Fruit fly (Drosophila melanogaster) whole organism, embryonic: ENCODE measurements around the gene CG31467.

Source experiments
- Adf1 ChIP-seq: fragments of 200-800 bp; sonication (Bioruptor generic); IDR thresholded peaks from 2 replicates; pipeline ENCODE4 v1.3.6; 2022; ENCODE audit warnings: missing biosample characterization, missing genetic modification characterization
- Atf6 ChIP-seq: fragments of 200-800 bp; sonication (Bioruptor generic); IDR thresholded peaks from 2 replicates; pipeline ENCODE4 v1.3.6; 2022; ENCODE audit warnings: missing biosample characterization, missing genetic modification characterization
- B-H1 ChIP-seq: fragments of 200-800 bp; sonication (Bioruptor generic); IDR thresholded peaks from 3 replicates; pipeline ENCODE4 v1.3.6; 2022; ENCODE audit warnings: missing biosample characterization, missing genetic modification characterization
- Bgb ChIP-seq: fragments of 200-800 bp; sonication (Bioruptor generic); IDR thresholded peaks from 2 replicates; pipeline ENCODE4 v1.3.6; 2022; ENCODE audit warnings: missing biosample characterization, missing genetic modification characterization; ENCODE audit not compliant: partially characterized antibody
- CG10321 ChIP-seq: fragments of 200-800 bp; sonication (Bioruptor generic); IDR thresholded peaks from 2 replicates; pipeline ENCODE4 v1.3.6; 2022; ENCODE audit warnings: missing biosample characterization, missing genetic modification characterization
- CG10543 ChIP-seq: fragments of 200-800 bp; sonication (Bioruptor generic); optimal IDR thresholded peaks from 3 replicates; lab custom pipeline; 2017; ENCODE audit warnings: missing biosample characterization, mild to moderate bottlenecking, missing genetic modification characterization, moderate library complexity
- CG11696 ChIP-seq: fragments of 200-800 bp; sonication (Bioruptor generic); IDR thresholded peaks from 2 replicates; pipeline ENCODE4 v1.3.6; 2022; ENCODE audit warnings: missing biosample characterization, missing genetic modification characterization
- CG12155 ChIP-seq: fragments of 200-800 bp; sonication (Bioruptor generic); optimal IDR thresholded peaks from 3 replicates; lab custom pipeline; 2016; ENCODE audit warnings: missing biosample characterization, missing genetic modification characterization
- CG14965 ChIP-seq: fragments of 200-800 bp; sonication (Bioruptor generic); optimal IDR thresholded peaks from 2 replicates; lab custom pipeline; 2016; ENCODE audit warnings: missing biosample characterization, missing genetic modification characterization, borderline replicate concordance
- CG15479 ChIP-seq: fragments of 200-800 bp; sonication (Bioruptor generic); optimal IDR thresholded peaks from 3 replicates; lab custom pipeline; 2019; ENCODE audit warnings: missing biosample characterization, mild to moderate bottlenecking, missing genetic modification characterization, moderate library complexity
- CG1647 ChIP-seq: fragments of 200-800 bp; sonication (Bioruptor generic); optimal IDR thresholded peaks from 3 replicates; lab custom pipeline; 2016; ENCODE audit warnings: missing biosample characterization, missing genetic modification characterization
- CG16813 ChIP-seq: fragments of 200-800 bp; sonication (Bioruptor generic); IDR thresholded peaks from 3 replicates; pipeline ENCODE4 v1.3.6; 2022; ENCODE audit warnings: missing biosample characterization, missing genetic modification characterization; ENCODE audit not compliant: partially characterized antibody
- CG16863 ChIP-seq: fragments of 200-800 bp; sonication (Bioruptor generic); optimal IDR thresholded peaks from 3 replicates; lab custom pipeline; 2016; ENCODE audit warnings: missing biosample characterization, missing genetic modification characterization
- CG17359 ChIP-seq: fragments of 200-800 bp; sonication (Bioruptor generic); optimal IDR thresholded peaks from 3 replicates; lab custom pipeline; 2018; ENCODE audit warnings: missing biosample characterization, mild to moderate bottlenecking, missing genetic modification characterization, moderate library complexity
- CG17802 ChIP-seq: fragments of 200-800 bp; sonication (Bioruptor generic); optimal IDR thresholded peaks from 2 replicates; lab custom pipeline; 2018; ENCODE audit warnings: missing biosample characterization, mild to moderate bottlenecking, missing genetic modification characterization, moderate library complexity
- CG18262 ChIP-seq: fragments of 200-800 bp; optimal IDR thresholded peaks from 3 replicates; lab custom pipeline; 2019; ENCODE audit warnings: missing biosample characterization, mild to moderate bottlenecking, missing genetic modification characterization, moderate library complexity
- CG18764 ChIP-seq: fragments of 200-800 bp; sonication (Bioruptor generic); optimal IDR thresholded peaks from 3 replicates; lab custom pipeline; 2016; ENCODE audit warnings: missing biosample characterization, missing genetic modification characterization
- CG3065 ChIP-seq: fragments of 200-800 bp; sonication (Bioruptor generic); optimal IDR thresholded peaks from 2 replicates; lab custom pipeline; 2016; ENCODE audit warnings: missing biosample characterization, missing genetic modification characterization
- CG31365 ChIP-seq: fragments of 200-800 bp; sonication (Bioruptor generic); optimal IDR thresholded peaks from 2 replicates; lab custom pipeline; 2018; ENCODE audit warnings: missing biosample characterization, mild to moderate bottlenecking, missing genetic modification characterization
- CG3838 ChIP-seq: fragments of 200-800 bp; sonication (Bioruptor generic); optimal IDR thresholded peaks from 3 replicates; lab custom pipeline; 2016; ENCODE audit warnings: missing biosample characterization, missing genetic modification characterization
- CG4328 ChIP-seq: fragments of 200-800 bp; sonication (Bioruptor generic); optimal IDR thresholded peaks from 3 replicates; lab custom pipeline; 2017; ENCODE audit warnings: missing biosample characterization, missing genetic modification reagents, missing genetic modification characterization
- CG43689 ChIP-seq: fragments of 200-800 bp; sonication (Bioruptor generic); IDR thresholded peaks from 2 replicates; pipeline ENCODE4 v1.3.6; 2022; ENCODE audit warnings: missing biosample characterization, missing genetic modification characterization
- CG7556 ChIP-seq: fragments of 200-800 bp; sonication (Bioruptor generic); optimal IDR thresholded peaks from 2 replicates; lab custom pipeline; 2017; ENCODE audit warnings: missing biosample characterization, mild to moderate bottlenecking, missing genetic modification characterization
- CG8290 ChIP-seq, 3 experiments: fragments of 200-800 bp; sonication (Bioruptor generic); optimal IDR thresholded peaks; 2 replicates each; lab custom pipeline; 2016 to 2019; ENCODE audit warnings: missing biosample characterization in 3 of 3, missing genetic modification characterization in 3 of 3, mild to moderate bottlenecking in 2 of 3, moderate library complexity in 1 of 3
- CG8359 ChIP-seq: fragments of 200-800 bp; sonication (Bioruptor generic); optimal IDR thresholded peaks from 2 replicates; lab custom pipeline; 2017; ENCODE audit warnings: missing biosample characterization, mild to moderate bottlenecking, missing genetic modification characterization, borderline replicate concordance
- CG8765 ChIP-seq: fragments of 200-800 bp; sonication (Bioruptor generic); IDR thresholded peaks from 2 replicates; pipeline ENCODE4 v1.3.6; 2022; ENCODE audit warnings: missing biosample characterization, missing genetic modification characterization
- CG9215 ChIP-seq: fragments of 200-800 bp; sonication (Bioruptor generic); IDR thresholded peaks from 2 replicates; pipeline ENCODE4 v1.3.6; 2022; ENCODE audit warnings: missing biosample characterization, missing genetic modification characterization
- CrebB ChIP-seq: fragments of 200-800 bp; sonication (Bioruptor generic); optimal IDR thresholded peaks from 3 replicates; lab custom pipeline; 2018; ENCODE audit warnings: missing biosample characterization, mild to moderate bottlenecking, missing genetic modification characterization
- Dip2 ChIP-seq: fragments of 200-800 bp; sonication (Bioruptor generic); IDR thresholded peaks from 2 replicates; pipeline ENCODE4 v1.3.6; 2022; ENCODE audit warnings: missing biosample characterization, missing genetic modification characterization
- Doc2 ChIP-seq: fragments of 200-800 bp; sonication (Bioruptor generic); IDR thresholded peaks from 2 replicates; pipeline ENCODE4 v1.3.6; 2022; ENCODE audit warnings: missing biosample characterization, missing genetic modification characterization
- Hmr ChIP-seq: fragments of 200-800 bp; sonication (Bioruptor generic); optimal IDR thresholded peaks from 3 replicates; lab custom pipeline; 2017; ENCODE audit warnings: mild to moderate bottlenecking, missing biosample characterization, missing genetic modification reagents, missing genetic modification characterization
- NC2α ChIP-seq: fragments of 200-800 bp; sonication (Bioruptor generic); optimal IDR thresholded peaks from 2 replicates; lab custom pipeline; 2016; ENCODE audit warnings: missing biosample characterization, missing genetic modification characterization
- NK7.1 ChIP-seq: fragments of 200-800 bp; sonication (Bioruptor generic); optimal IDR thresholded peaks from 3 replicates; lab custom pipeline; 2016; ENCODE audit warnings: missing biosample characterization, missing genetic modification characterization
- NfI ChIP-seq: fragments of 200-800 bp; sonication (Bioruptor generic); optimal IDR thresholded peaks from 3 replicates; lab custom pipeline; 2018; ENCODE audit warnings: missing biosample characterization, mild to moderate bottlenecking, missing genetic modification characterization, moderate library complexity
- Sin3A ChIP-seq: fragments of >200 bp; optimal IDR thresholded peaks from 2 replicates; lab custom pipeline; 2018
- Vsx1 ChIP-seq: fragments of 200-800 bp; sonication (Bioruptor generic); optimal IDR thresholded peaks from 2 replicates; lab custom pipeline; 2017; ENCODE audit warnings: missing biosample characterization, mild to moderate bottlenecking, missing genetic modification characterization, missing genetic modification reagents
- ab ChIP-seq: fragments of 200-800 bp; sonication (Bioruptor generic); optimal IDR thresholded peaks from 2 replicates; lab custom pipeline; 2016; ENCODE audit warnings: missing biosample characterization, missing genetic modification characterization
- abd-A ChIP-seq: fragments of 200-800 bp; sonication (Bioruptor generic); optimal IDR thresholded peaks from 3 replicates; lab custom pipeline; 2019; ENCODE audit warnings: missing biosample characterization, mild to moderate bottlenecking, missing genetic modification characterization, moderate library complexity
- bab2 ChIP-seq: fragments of 200-800 bp; sonication (Bioruptor generic); optimal IDR thresholded peaks from 2 replicates; lab custom pipeline; 2016; ENCODE audit warnings: missing biosample characterization, missing genetic modification characterization
- cas ChIP-seq: fragments of 200-800 bp; sonication (Bioruptor generic); IDR thresholded peaks from 2 replicates; pipeline ENCODE4 v1.3.6; 2022; ENCODE audit warnings: missing biosample characterization, missing genetic modification characterization
- cg ChIP-seq: fragments of 200-800 bp; sonication (Bioruptor generic); optimal IDR thresholded peaks from 3 replicates; lab custom pipeline; 2019; ENCODE audit warnings: missing biosample characterization, mild to moderate bottlenecking, missing genetic modification characterization, moderate library complexity
- hbn ChIP-seq: fragments of 200-800 bp; sonication (Bioruptor generic); IDR thresholded peaks from 2 replicates; pipeline ENCODE4 v1.3.6; 2022; ENCODE audit warnings: missing biosample characterization, missing genetic modification characterization; ENCODE audit not compliant: partially characterized antibody
- ind ChIP-seq: fragments of 200-800 bp; sonication (Bioruptor generic); optimal IDR thresholded peaks from 3 replicates; lab custom pipeline; 2016; ENCODE audit warnings: missing biosample characterization, missing genetic modification characterization
- kni ChIP-seq: fragments of 200-800 bp; sonication (Bioruptor generic); optimal IDR thresholded peaks from 3 replicates; lab custom pipeline; 2017; ENCODE audit warnings: mild to moderate bottlenecking, missing biosample characterization, missing genetic modification reagents, missing genetic modification characterization
- luna ChIP-seq: fragments of 200-800 bp; sonication (Bioruptor generic); optimal IDR thresholded peaks from 2 replicates; lab custom pipeline; 2016; ENCODE audit warnings: missing biosample characterization, missing genetic modification characterization
- maf-S ChIP-seq: fragments of 200-800 bp; sonication (Bioruptor generic); optimal IDR thresholded peaks from 2 replicates; lab custom pipeline; 2016; ENCODE audit warnings: missing biosample characterization, missing genetic modification characterization
- pnt ChIP-seq: fragments of 200-800 bp; sonication (Bioruptor generic); optimal IDR thresholded peaks from 3 replicates; lab custom pipeline; 2016; ENCODE audit warnings: missing biosample characterization, missing genetic modification characterization
- repo ChIP-seq: fragments of 200-800 bp; sonication (Bioruptor generic); optimal IDR thresholded peaks from 2 replicates; lab custom pipeline; 2016; ENCODE audit warnings: missing biosample characterization, missing genetic modification characterization
- ssp ChIP-seq: fragments of 200-800 bp; sonication (Bioruptor generic); IDR thresholded peaks from 2 replicates; pipeline ENCODE4 v1.3.6; 2022; ENCODE audit warnings: missing biosample characterization, missing genetic modification characterization
- vnd ChIP-seq: fragments of 200-800 bp; sonication (Bioruptor generic); IDR thresholded peaks from 3 replicates; pipeline ENCODE4 v1.3.6; 2022; ENCODE audit warnings: missing biosample characterization, missing genetic modification characterization; ENCODE audit not compliant: partially characterized antibody
- zen ChIP-seq: fragments of 200-800 bp; sonication (Bioruptor generic); optimal IDR thresholded peaks from 3 replicates; lab custom pipeline; 2018; ENCODE audit warnings: missing biosample characterization, mild to moderate bottlenecking, missing genetic modification characterization, moderate library complexity

The CG31467 gene

dm6 chr3R:10696371-10696777 is 10.3 kb downstream of the CG31467 start, which contains the start of the genes pug, CG14683 and CG46459 (continued):
- TF ChIP-seq CG18262 (tag; lab: Kevin White, UChicago) (peak; percentile 26), CG43689 (no peak), CG15479 (no peak), Dip2 (GFP tag; lab: Robert Waterston, UW) (no peak), pnt (GFP tag; lab: Kevin White, UChicago) (peak; percentile 17), ssp (GFP tag; lab: Robert Waterston, UW) (no peak), CG1647 (GFP tag; lab: Kevin White, UChicago) (peak; percentile 74), NfI (GFP tag; lab: Kevin White, UChicago) (peak; percentile 10), maf-S (peak; percentile 41), CG3065 (GFP tag; lab: Kevin White, UChicago) (no peak), CrebB (tag; lab: Kevin White, UChicago) (no peak), Atf6 (0 out of 2 replicates have a peak, but pooled peaks have one; percentile 20), Vsx1 (GFP tag; lab: Kevin White, UChicago) (no peak), cg (GFP tag; lab: Kevin White, UChicago) (no peak), Bgb (GFP tag; lab: Robert Waterston, UW) (peak; percentile 95), CG14965 (GFP tag; lab: Kevin White, UChicago) (no peak), Doc2 (GFP tag; lab: Robert Waterston, UW) (no peak), kni (no peak), CG8290 (GFP tag; optimal IDR thresholded peaks at IDR 0.05; lab: Kevin White, UChicago) (peak; percentile 58), CG8290 (tag; optimal IDR thresholded peaks at IDR 0.05; lab: Kevin White, UChicago) (no peak), NC2α (no peak), cas (GFP tag; lab: Robert Waterston, UW) (no peak), bab2 (GFP tag; lab: Kevin White, UChicago) (peak; percentile 21), CG9215 (GFP tag; lab: Robert Waterston, UW) (0 out of 2 replicates have a peak, but pooled peaks have one; percentile 22), CG31365 (tag; lab: Kevin White, UChicago) (no peak), vnd (GFP tag; lab: Robert Waterston, UW) (peak; percentile 97), luna (peak; percentile 36), CG3838 (GFP tag; lab: Kevin White, UChicago) (no peak), ind (GFP tag; lab: Kevin White, UChicago) (peak; percentile 43), repo (GFP tag; lab: Kevin White, UChicago) (no peak), CG17359 (peak; percentile 8), CG10321 (GFP tag; lab: Robert Waterston, UW) (no peak), CG4328 (GFP tag; lab: Kevin White, UChicago) (no peak), zen (tag; lab: Kevin White, UChicago) (peak; percentile 54), abd-A (tag; lab: Kevin White, UChicago) (no peak), CG12155 (GFP tag; lab: Kevin White, UChicago) (peak; percentile 31), CG10543 (GFP tag; lab: Kevin White, UChicago) (no peak), CG18764 (GFP tag; lab: Kevin White, UChicago) (no peak), ab (GFP tag; lab: Kevin White, UChicago) (no peak), CG16863 (peak; percentile 12), CG8765 (GFP tag; lab: Robert Waterston, UW) (no peak), Hmr (GFP tag; lab: Kevin White, UChicago) (peak; percentile 6), Sin3A (lab: Kevin White, UChicago) (peak; percentile 29), B-H1 (GFP tag; lab: Robert Waterston, UW) (no peak), CG16813 (GFP tag; lab: Robert Waterston, UW) (peak; percentile 98), CG8359 (GFP tag; lab: Kevin White, UChicago) (no peak), CG17802 (tag; lab: Kevin White, UChicago) (no peak), CG11696 (GFP tag; lab: Robert Waterston, UW) (no peak), NK7.1 (GFP tag; lab: Kevin White, UChicago) (no peak), hbn (GFP tag; lab: Robert Waterston, UW) (peak; percentile 97), Adf1 (GFP tag; lab: Robert Waterston, UW) (no peak), CG7556 (GFP tag; lab: Kevin White, UChicago) (no peak)
